Worm (Caenorhabditis elegans): ENCODE measurements around the gene abce-1.

DNA sequence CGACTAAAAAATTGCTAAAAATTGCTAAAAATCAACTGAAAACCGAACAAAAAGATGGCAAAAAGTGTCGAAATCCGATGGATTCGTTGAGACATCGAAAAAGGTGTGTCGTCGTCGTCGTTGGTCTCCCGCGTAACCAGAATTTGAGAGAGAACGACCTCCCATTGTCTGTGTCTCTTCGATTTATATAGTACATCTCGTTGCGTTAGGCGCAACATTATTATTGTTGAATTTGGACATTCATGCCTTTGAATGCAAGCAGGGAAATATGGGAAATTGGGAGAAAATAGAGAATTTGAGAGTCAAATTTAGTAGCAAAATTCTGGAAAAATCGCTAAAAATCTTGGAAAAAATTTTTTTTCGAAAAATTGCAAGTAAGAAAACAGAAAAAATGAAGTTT, 49.6 kb upstream of the abce-1 start:
- no peak for TF ChIP-seq sem-2 (GFP tag; optimal IDR thresholded peaks at IDR 0.05)
- TF ChIP-seq elt-1 (tag; optimal IDR thresholded peaks at IDR 0.05; ENCODE audit: borderline replicate concordance, insufficient read depth), result no peak
- no peak for TF ChIP-seq ceh-83 (GFP tag; optimal IDR thresholded peaks at IDR 0.05)
- TF ChIP-seq lin-32 (GFP tag; optimal IDR thresholded peaks at IDR 0.05), result no peak
- TF ChIP-seq snpc-4 (tag; optimal IDR thresholded peaks at IDR 0.05), result no peak
- TF ChIP-seq mab-5 (tag; optimal IDR thresholded peaks at IDR 0.05), result no peak
- TF ChIP-seq lsy-2 (tag; optimal IDR thresholded peaks at IDR 0.05), result no peak
- TF ChIP-seq sptf-1 (tag; optimal IDR thresholded peaks at IDR 0.05), result no peak
- TF ChIP-seq blmp-1 (tag; optimal IDR thresholded peaks at IDR 0.05), result no peak
- TF ChIP-seq ztf-11 (tag; optimal IDR thresholded peaks at IDR 0.05), result no peak
- no peak for TF ChIP-seq mep-1 (tag; optimal IDR thresholded peaks at IDR 0.05)
- TF ChIP-seq nhr-28 (tag; optimal IDR thresholded peaks at IDR 0.05), result no peak
- no peak for TF ChIP-seq unc-62 (GFP tag; optimal IDR thresholded peaks at IDR 0.05)
- TF ChIP-seq nhr-12 (tag; optimal IDR thresholded peaks at IDR 0.05), result no peak
